Fruit fly (Drosophila melanogaster): ENCODE results near the gene CG14645.

The CG14645 gene

dm6 chr3R:4310683-4311066 is 24.2 kb upstream of the CG14645 start, which contains the start of gene Vps24 (continued):
- peak; percentile 41; the same call in 1 of the 3 replicates for TF ChIP-seq vnd (GFP tag; IDR thresholded peaks at IDR 0.05; ENCODE audit: partially characterized antibody)
- peak; percentile 66 for TF ChIP-seq BEAF-32 (GFP tag; optimal IDR thresholded peaks at IDR 0.05)
- TF ChIP-seq stwl (tag; optimal IDR thresholded peaks at IDR 0.05): peak; percentile 6
- TF ChIP-seq sens (GFP tag): peak; percentile 67
- TF ChIP-seq Dll (GFP tag; IDR thresholded peaks at IDR 0.05; ENCODE audit: partially characterized antibody): peak; percentile 71
- peak; percentile 84 for TF ChIP-seq kay (GFP tag; optimal IDR thresholded peaks at IDR 0.05)
- no peak for TF ChIP-seq CG6689 (GFP tag; IDR thresholded peaks at IDR 0.05)
- TF ChIP-seq CG16813 (GFP tag; IDR thresholded peaks at IDR 0.05; ENCODE audit: partially characterized antibody): peak; percentile 57
- no peak for TF ChIP-seq chm (GFP tag; IDR thresholded peaks at IDR 0.05)
- TF ChIP-seq ERR (GFP tag; optimal IDR thresholded peaks at IDR 0.05): no peak
- TF ChIP-seq inv (GFP tag; IDR thresholded peaks at IDR 0.05; ENCODE audit: partially characterized antibody): peak; percentile 45; the same call in 1 of the 2 replicates
- peak; percentile 22 for TF ChIP-seq YL-1 (GFP tag; optimal IDR thresholded peaks at IDR 0.05)
- TF ChIP-seq CG4360 (GFP tag; IDR thresholded peaks at IDR 0.05): no peak
- TF ChIP-seq pzg (GFP tag; optimal IDR thresholded peaks at IDR 0.05): peak; percentile 21
- TF ChIP-seq bbx (GFP tag; IDR thresholded peaks at IDR 0.05; ENCODE audit: partially characterized antibody): peak; percentile 58
- TF ChIP-seq CG2129 (GFP tag; IDR thresholded peaks at IDR 0.05; ENCODE audit: partially characterized antibody): peak; percentile 30; the same call in 1 of the 2 replicates
- TF ChIP-seq CG18476 (GFP tag; optimal IDR thresholded peaks at IDR 0.05): no peak
- peak; percentile 37; the same call in 1 of the 2 replicates for TF ChIP-seq Bgb (GFP tag; IDR thresholded peaks at IDR 0.05; ENCODE audit: partially characterized antibody)
- TF ChIP-seq row (GFP tag; IDR thresholded peaks at IDR 0.05): peak; percentile 59

DNA sequence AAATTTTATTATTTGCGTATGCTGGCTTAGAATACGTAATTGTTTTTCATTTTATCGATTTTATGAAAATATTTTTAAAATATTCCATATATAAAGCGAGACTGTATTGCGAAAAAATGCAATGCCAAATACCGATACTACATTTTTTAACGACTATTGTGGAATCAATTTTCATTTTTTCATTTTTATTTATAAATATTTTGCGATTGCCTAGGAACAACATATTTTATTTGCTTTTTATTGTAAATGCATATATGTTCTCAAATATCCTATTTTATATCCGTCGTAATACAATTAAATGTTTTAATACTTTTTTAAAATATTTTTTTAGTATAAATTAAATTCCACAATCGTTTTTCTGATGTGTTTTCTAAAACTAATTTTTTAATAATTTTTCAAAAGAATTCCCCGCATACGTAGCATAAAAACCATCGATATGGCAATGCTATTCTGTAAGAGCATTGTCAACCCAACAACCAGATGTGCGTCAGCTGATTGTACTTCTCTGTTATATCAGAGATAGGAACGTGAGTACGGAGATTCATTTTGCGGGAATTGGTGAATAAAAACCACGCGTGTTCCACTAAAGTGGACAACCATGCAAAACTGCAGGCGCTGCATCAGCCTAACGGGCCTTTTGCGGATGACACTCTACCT is 23.7 kb upstream of the CG14645 start, which contains the start of gene Suv3:
Gene Suv3, plus strand, starts transcription at position 489 of the 657 bp plus-strand sequence.
- no peak for TF ChIP-seq CG1647 (GFP tag; optimal IDR thresholded peaks at IDR 0.05)
- TF ChIP-seq CG42726 (GFP tag; IDR thresholded peaks at IDR 0.05; ENCODE audit: partially characterized antibody): no peak
- TF ChIP-seq pho (GFP tag; optimal IDR thresholded peaks at IDR 0.05): no peak
- no peak for TF ChIP-seq shn (GFP tag; optimal IDR thresholded peaks at IDR 0.05)
- no peak for TF ChIP-seq jigr1 (GFP tag; IDR thresholded peaks at IDR 0.05)
- TF ChIP-seq CG32767 (GFP tag; IDR thresholded peaks at IDR 0.05): no peak
- no peak for TF ChIP-seq mld (GFP tag; IDR thresholded peaks at IDR 0.05; ENCODE audit: partially characterized antibody)
- TF ChIP-seq gem (tag; optimal IDR thresholded peaks at IDR 0.05): peak; percentile 69
- no peak for TF ChIP-seq jing (GFP tag; optimal IDR thresholded peaks at IDR 0.05)
- no peak for TF ChIP-seq CG13894 (tag; optimal IDR thresholded peaks at IDR 0.05)
- TF ChIP-seq h (optimal IDR thresholded peaks at IDR 0.05): no peak
- TF ChIP-seq sima (GFP tag; optimal IDR thresholded peaks at IDR 0.05): no peak
- TF ChIP-seq Tbp (GFP tag; optimal IDR thresholded peaks at IDR 0.05): no peak
- TF ChIP-seq CG18476 (GFP tag; optimal IDR thresholded peaks at IDR 0.05): no peak
- no peak for TF ChIP-seq CG1529 (GFP tag; optimal IDR thresholded peaks at IDR 0.05)
- no peak for TF ChIP-seq ase (GFP tag; IDR thresholded peaks at IDR 0.05)
- TF ChIP-seq H15 (GFP tag; IDR thresholded peaks at IDR 0.05): no peak
- TF ChIP-seq CG12104 (GFP tag; optimal IDR thresholded peaks at IDR 0.05): no peak
- TF ChIP-seq dimm (GFP tag; IDR thresholded peaks at IDR 0.05): no peak
- no peak for TF ChIP-seq bab2 (GFP tag; optimal IDR thresholded peaks at IDR 0.05)
- no peak for TF ChIP-seq vfl (GFP tag; optimal IDR thresholded peaks at IDR 0.05)
- TF ChIP-seq Doc2 (GFP tag; IDR thresholded peaks at IDR 0.05): no peak
- TF ChIP-seq Vsx1 (GFP tag; optimal IDR thresholded peaks at IDR 0.05): no peak
- TF ChIP-seq Mad (GFP tag; optimal IDR thresholded peaks at IDR 0.05): no peak
- no peak for TF ChIP-seq fd64A (GFP tag; optimal IDR thresholded peaks at IDR 0.05)
- no peak for TF ChIP-seq CG33557 (GFP tag; optimal IDR thresholded peaks at IDR 0.05)
- no peak for TF ChIP-seq Spps (tag; optimal IDR thresholded peaks at IDR 0.05)
- TF ChIP-seq CG8944 (GFP tag; optimal IDR thresholded peaks at IDR 0.05): no peak
- no peak for TF ChIP-seq Poxn (GFP tag; IDR thresholded peaks at IDR 0.05)
- no peak for TF ChIP-seq CTCF (GFP tag; optimal IDR thresholded peaks at IDR 0.05)
- TF ChIP-seq Nf-YC (tag; optimal IDR thresholded peaks at IDR 0.05): peak; percentile 63
- no peak for TF ChIP-seq Taf1 (GFP tag; IDR thresholded peaks at IDR 0.05)
- no peak for TF ChIP-seq Hmx (GFP tag; optimal IDR thresholded peaks at IDR 0.05)

All from whole organism, embryonic.